Worm (Caenorhabditis elegans): ENCODE results near the gene C25A11.2.

ce11 chrX:9145848-9146247 lies 32.0 kb downstream of the C25A11.2 start, which contains the start of gene B0563.5:
- no peak for TF ChIP-seq snu-23 (GFP tag; optimal IDR thresholded peaks at IDR 0.05)
- no peak for TF ChIP-seq ztf-11 (tag; optimal IDR thresholded peaks at IDR 0.05)
- TF ChIP-seq nhr-77 (tag; optimal IDR thresholded peaks at IDR 0.05), result no peak
- no peak for TF ChIP-seq pqm-1 (tag; optimal IDR thresholded peaks at IDR 0.05)
- no peak for TF ChIP-seq zag-1 (tag; optimal IDR thresholded peaks at IDR 0.05)
- no peak for TF ChIP-seq snpc-4 (tag; optimal IDR thresholded peaks at IDR 0.05)
- no peak for TF ChIP-seq ceh-90 (tag; optimal IDR thresholded peaks at IDR 0.05)
- no peak for TF ChIP-seq lin-39 (tag; optimal IDR thresholded peaks at IDR 0.05)
- no peak for TF ChIP-seq nhr-11 (tag; optimal IDR thresholded peaks at IDR 0.05)
- no peak for TF ChIP-seq grh-1 (GFP tag; IDR thresholded peaks at IDR 0.05)
- TF ChIP-seq unc-62 (GFP tag; optimal IDR thresholded peaks at IDR 0.05), result no peak
- TF ChIP-seq ztf-4 (tag; optimal IDR thresholded peaks at IDR 0.05), result no peak
- no peak for TF ChIP-seq sptf-1 (tag; optimal IDR thresholded peaks at IDR 0.05)
- no peak for TF ChIP-seq egl-27 (tag; optimal IDR thresholded peaks at IDR 0.05)
